Worm (Caenorhabditis elegans): ENCODE measurements around the gene ZK688.1.

ce11 chrIII:7860885-7861284 is 48.5 kb upstream of the ZK688.1 start, which contains the start of gene cuc-1:
- no peak for TF ChIP-seq dao-5 (tag; optimal IDR thresholded peaks at IDR 0.05)
- no peak for TF ChIP-seq him-1 (tag; optimal IDR thresholded peaks at IDR 0.05)

Measured in whole organism, L4/young adult.